Fruit fly (Drosophila melanogaster) whole organism, embryonic: Measurements from ENCODE around the gene Arv1.

Source experiments
- Bgb ChIP-seq: fragments of 200-800 bp; sonication (Bioruptor generic); IDR thresholded peaks from 2 replicates; pipeline ENCODE4 v1.3.6; 2022; ENCODE audit warnings: missing biosample characterization, missing genetic modification characterization; ENCODE audit not compliant: partially characterized antibody
- CG10267 ChIP-seq: fragments of 200-800 bp; sonication (Bioruptor generic); optimal IDR thresholded peaks from 2 replicates; lab custom pipeline; 2018; ENCODE audit warnings: missing biosample characterization, mild to moderate bottlenecking, missing genetic modification characterization, moderate library complexity
- CG10274 ChIP-seq: fragments of 200-800 bp; sonication (Bioruptor generic); optimal IDR thresholded peaks from 3 replicates; lab custom pipeline; 2017; ENCODE audit warnings: missing biosample characterization, mild to moderate bottlenecking, missing genetic modification characterization
- CG10366 ChIP-seq: fragments of 200-800 bp; sonication (Bioruptor generic); IDR thresholded peaks from 2 replicates; pipeline ENCODE4 v1.3.6; 2022; ENCODE audit warnings: missing biosample characterization, missing genetic modification characterization
- CG10654 ChIP-seq: fragments of 200-800 bp; sonication (Bioruptor generic); optimal IDR thresholded peaks from 2 replicates; lab custom pipeline; 2016; ENCODE audit warnings: missing biosample characterization, missing genetic modification characterization
- CG11247 ChIP-seq: fragments of 200-800 bp; sonication (Bioruptor generic); IDR thresholded peaks from 2 replicates; pipeline ENCODE4 v1.3.6; 2022; ENCODE audit warnings: missing biosample characterization, missing genetic modification characterization
- CG11723 ChIP-seq: fragments of 200-800 bp; sonication (Bioruptor generic); optimal IDR thresholded peaks from 2 replicates; lab custom pipeline; 2017; ENCODE audit warnings: missing biosample characterization, mild to moderate bottlenecking, missing genetic modification characterization
- CG12299 ChIP-seq: fragments of 200-800 bp; sonication (Bioruptor generic); optimal IDR thresholded peaks from 2 replicates; lab custom pipeline; 2018; ENCODE audit warnings: missing biosample characterization, mild to moderate bottlenecking, missing genetic modification characterization
- CG13894 ChIP-seq: fragments of 200-800 bp; sonication (Bioruptor generic); optimal IDR thresholded peaks from 3 replicates; lab custom pipeline; 2018; ENCODE audit warnings: missing biosample characterization, mild to moderate bottlenecking, missing genetic modification characterization, moderate library complexity
- CG14441 ChIP-seq: fragments of 200-800 bp; sonication (Bioruptor generic); IDR thresholded peaks from 2 replicates; pipeline ENCODE4 v1.3.6; 2022; ENCODE audit warnings: missing biosample characterization, missing genetic modification characterization
- CG17568 ChIP-seq: fragments of 200-800 bp; sonication (Bioruptor generic); optimal IDR thresholded peaks from 2 replicates; lab custom pipeline; 2018; ENCODE audit warnings: missing biosample characterization, mild to moderate bottlenecking, missing genetic modification characterization, moderate library complexity
- CG33557 ChIP-seq: fragments of 200-800 bp; sonication (Bioruptor generic); optimal IDR thresholded peaks from 2 replicates; lab custom pipeline; 2019; ENCODE audit warnings: missing biosample characterization, mild to moderate bottlenecking, missing genetic modification characterization, moderate library complexity
- CG34224 ChIP-seq: fragments of 200-800 bp; sonication (Bioruptor generic); IDR thresholded peaks from 3 replicates; pipeline ENCODE4 v1.3.6; 2022; ENCODE audit warnings: missing biosample characterization, missing genetic modification characterization; ENCODE audit not compliant: partially characterized antibody
- CG34376 ChIP-seq: fragments of 200-800 bp; sonication (Bioruptor generic); optimal IDR thresholded peaks from 2 replicates; lab custom pipeline; 2018; ENCODE audit warnings: missing biosample characterization, mild to moderate bottlenecking, missing genetic modification characterization
- CG3995 ChIP-seq: fragments of 200-800 bp; sonication (Bioruptor generic); optimal IDR thresholded peaks from 3 replicates; lab custom pipeline; 2016; ENCODE audit warnings: missing biosample characterization, missing genetic modification characterization
- CG5180 ChIP-seq: fragments of 200-800 bp; sonication (Bioruptor generic); optimal IDR thresholded peaks from 3 replicates; lab custom pipeline; 2017; ENCODE audit warnings: missing biosample characterization, missing genetic modification characterization, mild to moderate bottlenecking, moderate library complexity, missing genetic modification reagents
- CG5245 ChIP-seq: fragments of 200-800 bp; sonication (Bioruptor generic); optimal IDR thresholded peaks from 3 replicates; lab custom pipeline; 2016; ENCODE audit warnings: missing biosample characterization, missing genetic modification characterization
- CG9817 ChIP-seq: fragments of 200-800 bp; sonication (Bioruptor generic); optimal IDR thresholded peaks from 2 replicates; lab custom pipeline; 2018; ENCODE audit warnings: missing biosample characterization, mild to moderate bottlenecking, missing genetic modification characterization, moderate library complexity
- CG9876 ChIP-seq: fragments of 200-800 bp; sonication (Bioruptor generic); optimal IDR thresholded peaks from 2 replicates; lab custom pipeline; 2016; ENCODE audit warnings: missing biosample characterization, missing genetic modification characterization
- Camta ChIP-seq: fragments of 200-800 bp; sonication (Bioruptor generic); optimal IDR thresholded peaks from 2 replicates; lab custom pipeline; 2016; ENCODE audit warnings: missing biosample characterization, missing genetic modification characterization
- Dfd ChIP-seq, 2 experiments: fragments of >200 bp; optimal IDR thresholded peaks; 2 replicates each; lab custom pipeline; 2017; ENCODE audit warnings: missing biosample characterization in 2 of 2, missing genetic modification characterization in 2 of 2
- Doc3 ChIP-seq: fragments of 200-800 bp; sonication (Bioruptor generic); IDR thresholded peaks from 3 replicates; pipeline ENCODE4 v1.3.6; 2022; ENCODE audit warnings: missing biosample characterization, missing genetic modification characterization; ENCODE audit not compliant: partially characterized antibody
- Dref ChIP-seq: fragments of 200-800 bp; sonication (Bioruptor generic); IDR thresholded peaks from 2 replicates; pipeline ENCODE4 v1.3.6; 2022; ENCODE audit warnings: missing biosample characterization, missing genetic modification characterization
- Eip74EF ChIP-seq, 2 experiments: fragments of 200-800 bp in 1 of 2; fragments of >200 bp in 1 of 2; sonication (Bioruptor generic) in 1 of 2; optimal IDR thresholded peaks; 2 replicates each; lab custom pipeline; 2017 to 2019; ENCODE audit warnings: missing biosample characterization in 2 of 2, missing genetic modification characterization in 2 of 2, mild to moderate bottlenecking in 1 of 2, moderate library complexity in 1 of 2
- Fer3 ChIP-seq: fragments of 200-800 bp; sonication (Bioruptor generic); optimal IDR thresholded peaks from 2 replicates; lab custom pipeline; 2018; ENCODE audit warnings: missing biosample characterization, mild to moderate bottlenecking, missing genetic modification characterization, moderate library complexity
- Lhr ChIP-seq: fragments of 200-800 bp; sonication (Bioruptor generic); optimal IDR thresholded peaks from 3 replicates; lab custom pipeline; 2017; ENCODE audit warnings: mild to moderate bottlenecking, missing biosample characterization, missing genetic modification reagents, missing genetic modification characterization
- NK7.1 ChIP-seq: fragments of 200-800 bp; sonication (Bioruptor generic); optimal IDR thresholded peaks from 3 replicates; lab custom pipeline; 2016; ENCODE audit warnings: missing biosample characterization, missing genetic modification characterization
- Sox102F ChIP-seq: fragments of 200-800 bp; sonication (Bioruptor generic); optimal IDR thresholded peaks from 2 replicates; lab custom pipeline; 2018; ENCODE audit warnings: missing biosample characterization, mild to moderate bottlenecking, missing genetic modification characterization, moderate library complexity
- ap ChIP-seq: fragments of 200-800 bp; sonication (Bioruptor generic); IDR thresholded peaks from 2 replicates; pipeline ENCODE4 v1.3.6; 2022; ENCODE audit warnings: missing biosample characterization, missing genetic modification characterization
- ase ChIP-seq: fragments of 200-800 bp; sonication (Bioruptor generic); IDR thresholded peaks from 3 replicates; pipeline ENCODE4 v1.3.6; 2022; ENCODE audit warnings: missing biosample characterization, missing genetic modification characterization
- bab2 ChIP-seq: fragments of 200-800 bp; sonication (Bioruptor generic); optimal IDR thresholded peaks from 2 replicates; lab custom pipeline; 2016; ENCODE audit warnings: missing biosample characterization, missing genetic modification characterization
- bowl ChIP-seq: fragments of 200-800 bp; sonication (Bioruptor generic); IDR thresholded peaks from 2 replicates; pipeline ENCODE4 v1.3.6; 2022; ENCODE audit warnings: missing biosample characterization, missing genetic modification characterization
- crp ChIP-seq, 2 experiments: fragments of 200-800 bp; sonication (Bioruptor generic); optimal IDR thresholded peaks; 2 replicates in 1 of 2; 3 replicates in 1 of 2; lab custom pipeline; 2017; ENCODE audit warnings: missing biosample characterization in 2 of 2, missing genetic modification characterization in 2 of 2, mild to moderate bottlenecking in 1 of 2, moderate library complexity in 1 of 2
- dan ChIP-seq: fragments of 200-800 bp; sonication (Bioruptor generic); IDR thresholded peaks from 2 replicates; pipeline ENCODE4 v1.3.6; 2022; ENCODE audit warnings: missing biosample characterization, missing genetic modification characterization
- ems ChIP-seq: fragments of 200-800 bp; sonication (Bioruptor generic); optimal IDR thresholded peaks from 3 replicates; lab custom pipeline; 2016; ENCODE audit warnings: missing biosample characterization, missing genetic modification characterization
- fd102C ChIP-seq: fragments of 200-800 bp; sonication (Bioruptor generic); optimal IDR thresholded peaks from 2 replicates; lab custom pipeline; 2018; ENCODE audit warnings: missing biosample characterization, mild to moderate bottlenecking, missing genetic modification characterization, moderate library complexity
- gcm ChIP-seq: fragments of 200-800 bp; sonication (Bioruptor generic); optimal IDR thresholded peaks from 2 replicates; lab custom pipeline; 2019; ENCODE audit warnings: missing biosample characterization, mild to moderate bottlenecking, missing genetic modification characterization, moderate library complexity
- ham ChIP-seq: fragments of 200-800 bp; sonication (Bioruptor generic); IDR thresholded peaks from 2 replicates; pipeline ENCODE4 v1.3.6; 2022; ENCODE audit warnings: missing biosample characterization, missing genetic modification characterization
- jigr1 ChIP-seq: fragments of 200-800 bp; sonication (Bioruptor generic); IDR thresholded peaks from 3 replicates; pipeline ENCODE4 v1.3.6; 2022; ENCODE audit warnings: missing biosample characterization, missing genetic modification characterization
- nom ChIP-seq: fragments of 200-800 bp; sonication (Bioruptor generic); optimal IDR thresholded peaks from 2 replicates; lab custom pipeline; 2017; ENCODE audit warnings: missing biosample characterization, missing genetic modification characterization, mild to moderate bottlenecking, moderate library complexity, missing genetic modification reagents
- onecut ChIP-seq: fragments of 200-800 bp; sonication (Bioruptor generic); IDR thresholded peaks from 2 replicates; pipeline ENCODE4 v1.3.6; 2022; ENCODE audit warnings: missing biosample characterization, missing genetic modification characterization
- org-1 ChIP-seq: fragments of 200-800 bp; sonication (Bioruptor generic); optimal IDR thresholded peaks from 2 replicates; lab custom pipeline; 2017; ENCODE audit warnings: missing biosample characterization, missing genetic modification characterization
- pzg ChIP-seq: fragments of 200-800 bp; sonication (Bioruptor generic); optimal IDR thresholded peaks from 3 replicates; lab custom pipeline; 2018; ENCODE audit warnings: missing biosample characterization, mild to moderate bottlenecking, missing genetic modification characterization, moderate library complexity
- scrt ChIP-seq: fragments of 200-800 bp; sonication (Bioruptor generic); optimal IDR thresholded peaks from 2 replicates; lab custom pipeline; 2018; ENCODE audit warnings: missing biosample characterization, mild to moderate bottlenecking, missing genetic modification characterization, moderate library complexity
- twi ChIP-seq: fragments of 200-800 bp; optimal IDR thresholded peaks from 2 replicates; lab custom pipeline; 2019; ENCODE audit warnings: missing biosample characterization, mild to moderate bottlenecking, missing genetic modification characterization, moderate library complexity
- vnd ChIP-seq: fragments of 200-800 bp; sonication (Bioruptor generic); IDR thresholded peaks from 3 replicates; pipeline ENCODE4 v1.3.6; 2022; ENCODE audit warnings: missing biosample characterization, missing genetic modification characterization; ENCODE audit not compliant: partially characterized antibody
- vvl ChIP-seq: fragments of 200-800 bp; sonication (Bioruptor generic); IDR thresholded peaks from 2 replicates; pipeline ENCODE4 v1.3.6; 2022; ENCODE audit warnings: missing biosample characterization, missing genetic modification characterization
- wek ChIP-seq: fragments of 200-800 bp; sonication (Bioruptor generic); optimal IDR thresholded peaks from 3 replicates; lab custom pipeline; 2018; ENCODE audit warnings: missing biosample characterization, mild to moderate bottlenecking, missing genetic modification characterization, moderate library complexity
- wor ChIP-seq: fragments of 200-800 bp; sonication (Bioruptor generic); IDR thresholded peaks from 2 replicates; pipeline ENCODE4 v1.3.6; 2022; ENCODE audit warnings: missing biosample characterization, missing genetic modification characterization

The Arv1 gene

dm6 chr3L:21533270-21533948 is 4.3 kb upstream of the Arv1 start, which contains the start of gene Mkrn1 (continued):
- TF ChIP-seq Eip74EF (GFP tag; optimal IDR thresholded peaks at IDR 0.05; lab: Kevin White, UChicago) (no peak), onecut (no peak), scrt (GFP tag; lab: Kevin White, UChicago) (no peak), vnd (peak; percentile 83), Camta (no peak), wek (GFP tag; lab: Kevin White, UChicago) (peak; percentile 1), nom (GFP tag; lab: Kevin White, UChicago) (peak; percentile 41), CG9817 (tag; lab: Kevin White, UChicago) (no peak), fd102C (GFP tag; lab: Kevin White, UChicago) (no peak), CG33557 (GFP tag; lab: Kevin White, UChicago) (no peak), Dref (no peak), CG5245 (GFP tag; lab: Kevin White, UChicago) (no peak), bab2 (no peak), crp (GFP tag; optimal IDR thresholded peaks at IDR 0.05; lab: Kevin White, UChicago) (peak in 1 of 2 experiments; percentile 1), vvl (GFP tag; lab: Robert Waterston, UW) (no peak), CG10366 (GFP tag; lab: Robert Waterston, UW) (no peak), Lhr (GFP tag; lab: Kevin White, UChicago) (peak; percentile 70), ham (GFP tag; lab: Robert Waterston, UW) (no peak), pzg (peak; percentile 72), CG17568 (no peak), CG10274 (no peak), CG34224 (GFP tag; lab: Robert Waterston, UW) (peak; percentile 62; the same call in 2 of the 3 replicates), Bgb (GFP tag; lab: Robert Waterston, UW) (peak; percentile 84), Sox102F (GFP tag; lab: Kevin White, UChicago) (no peak), CG9876 (GFP tag; lab: Kevin White, UChicago) (no peak), CG5180 (GFP tag; lab: Kevin White, UChicago) (no peak), CG11723 (no peak), org-1 (GFP tag; lab: Kevin White, UChicago) (no peak), ap (no peak), CG34376 (peak; percentile 5), CG10654 (no peak), CG3995 (GFP tag; lab: Kevin White, UChicago) (peak; percentile 43), CG12299 (tag; lab: Kevin White, UChicago) (no peak), Fer3 (tag; lab: Kevin White, UChicago) (no peak), gcm (no peak), CG10267 (tag; lab: Kevin White, UChicago) (peak; percentile 47), bowl (GFP tag; lab: Robert Waterston, UW) (no peak), CG14441 (no peak), wor (GFP tag; lab: Robert Waterston, UW) (no peak), ase (no peak), Dfd (GFP tag; optimal IDR thresholded peaks at IDR 0.05; lab: Kevin White, UChicago) (no peak), jigr1 (GFP tag; lab: Robert Waterston, UW) (no peak), NK7.1 (GFP tag; lab: Kevin White, UChicago) (no peak), CG11247 (GFP tag; lab: Robert Waterston, UW) (no peak), dan (GFP tag; lab: Robert Waterston, UW) (no peak), Doc3 (GFP tag; lab: Robert Waterston, UW) (peak; percentile 29; the same call in 1 of the 3 replicates), twi (tag; lab: Kevin White, UChicago) (no peak), ems (no peak), CG13894 (tag; lab: Kevin White, UChicago) (no peak)
